Worm (Caenorhabditis elegans) whole organism, dauer: Measurements from ENCODE around the gene F32D8.1.

Source experiments
- unc-62 ChIP-seq: sonication (generic microtip); optimal IDR thresholded peaks from 2 replicates; lab custom pipeline; 2017; ENCODE audit warnings: missing biosample characterization, missing genetic modification reagents, missing genetic modification characterization

The F32D8.1 gene

DNA sequence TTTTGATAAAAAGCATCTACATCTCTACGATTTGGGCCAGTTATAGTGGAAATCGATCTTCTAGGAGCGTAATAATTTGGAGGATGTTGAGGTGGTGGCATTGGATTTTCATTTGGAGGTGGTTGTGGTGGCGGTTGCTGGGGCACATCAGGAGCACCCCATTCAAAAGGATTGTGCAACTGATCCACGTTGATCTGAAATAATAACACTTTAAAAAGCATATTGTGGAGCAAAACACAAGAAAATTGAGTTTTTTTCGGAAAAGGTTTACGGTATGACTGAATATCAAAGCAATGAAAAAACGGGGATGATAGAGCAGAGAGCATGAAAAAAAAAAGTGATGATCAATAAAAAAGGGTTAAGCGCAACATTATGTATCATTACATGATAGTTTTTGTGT is 15.0 kb upstream of the F32D8.1 start, which contains the start of gene saeg-1:
TSS of gene saeg-1 (minus strand) at position 101 of the 400 bp plus-strand sequence.
- TF ChIP-seq unc-62 (GFP tag; lab: Kevin White, UChicago), result no peak

DNA sequence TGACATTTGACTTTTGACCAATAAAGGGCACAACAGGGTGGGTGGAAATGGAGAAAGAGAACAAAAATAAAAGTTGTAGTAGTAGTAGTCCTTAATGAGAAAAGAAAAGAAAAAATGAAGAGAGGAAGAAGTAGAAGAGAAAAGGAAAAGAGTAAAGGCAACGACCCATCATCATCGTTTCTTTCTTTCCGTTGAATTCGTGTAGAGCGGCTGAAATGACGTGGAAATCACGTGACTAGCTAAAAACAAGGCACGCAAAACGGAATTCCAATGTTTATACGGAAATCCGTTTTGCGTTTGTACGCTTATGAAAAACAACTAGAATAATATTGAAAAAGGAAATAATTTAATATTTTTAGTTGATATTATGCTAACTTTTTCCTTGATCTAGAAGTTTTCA is 13.0 kb upstream of the F32D8.1 start:
- no peak for TF ChIP-seq unc-62 (GFP tag; lab: Kevin White, UChicago)

DNA sequence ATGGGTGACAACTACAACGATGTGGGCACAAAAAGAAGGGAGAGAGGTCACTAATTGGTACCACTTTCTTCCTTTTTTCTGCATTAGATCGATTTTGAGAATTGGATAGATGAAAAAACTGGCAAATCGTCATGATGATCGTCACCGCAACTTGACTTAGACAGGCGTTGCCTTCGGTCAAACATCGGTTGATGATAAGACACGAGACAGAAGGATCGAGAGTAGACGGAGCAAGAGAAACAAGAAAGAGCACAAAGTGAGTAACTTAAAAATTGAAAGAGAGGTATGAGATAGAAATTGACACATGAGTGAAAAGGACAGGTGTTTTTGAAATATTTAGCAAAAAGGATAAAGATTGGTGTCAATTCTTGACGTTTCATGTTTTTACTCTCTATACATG is 10.6 kb upstream of the F32D8.1 start:
- no peak for TF ChIP-seq unc-62 (GFP tag; lab: Kevin White, UChicago)

DNA sequence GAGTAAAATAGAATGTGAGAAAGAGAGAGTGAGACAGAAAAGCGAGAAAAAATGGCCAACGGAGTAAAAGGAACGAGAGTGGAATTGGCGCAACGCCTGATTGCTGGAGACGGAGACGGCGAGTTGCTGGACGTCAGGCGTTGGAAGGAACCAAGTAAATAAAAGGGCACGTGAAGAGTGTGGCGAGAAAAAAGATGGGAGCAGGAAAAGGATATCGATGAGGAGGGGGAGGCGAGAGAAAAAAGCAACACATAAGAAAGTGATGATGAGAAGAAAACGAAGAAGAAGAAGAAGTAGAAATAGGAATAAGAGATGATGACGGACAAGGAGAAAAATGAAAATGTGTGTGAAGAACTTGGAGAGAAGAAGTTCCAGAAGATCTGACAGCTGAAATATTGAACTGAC is 9.2 kb upstream of the F32D8.1 start:
- TF ChIP-seq unc-62 (GFP tag; lab: Kevin White, UChicago), result no peak

DNA sequence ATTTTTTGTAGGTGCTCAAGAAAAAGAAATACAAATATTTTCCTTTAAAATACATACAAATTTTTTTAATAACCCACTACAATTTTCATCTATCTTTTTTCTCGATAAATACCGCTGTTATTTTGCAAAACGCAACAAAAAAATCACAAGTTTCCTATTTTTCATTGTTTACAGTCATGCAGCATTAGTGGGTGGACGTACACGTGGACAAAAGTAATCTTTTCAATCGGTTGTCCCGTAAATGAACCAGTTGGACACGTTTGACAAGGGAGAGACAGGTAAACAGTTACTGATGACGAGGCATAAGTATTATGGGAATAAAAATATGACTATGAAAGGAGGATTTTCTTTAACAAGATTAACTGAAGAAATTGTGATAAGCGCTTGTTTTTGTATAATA is 7.4 kb upstream of the F32D8.1 start:
- no peak for TF ChIP-seq unc-62 (GFP tag; lab: Kevin White, UChicago)

DNA sequence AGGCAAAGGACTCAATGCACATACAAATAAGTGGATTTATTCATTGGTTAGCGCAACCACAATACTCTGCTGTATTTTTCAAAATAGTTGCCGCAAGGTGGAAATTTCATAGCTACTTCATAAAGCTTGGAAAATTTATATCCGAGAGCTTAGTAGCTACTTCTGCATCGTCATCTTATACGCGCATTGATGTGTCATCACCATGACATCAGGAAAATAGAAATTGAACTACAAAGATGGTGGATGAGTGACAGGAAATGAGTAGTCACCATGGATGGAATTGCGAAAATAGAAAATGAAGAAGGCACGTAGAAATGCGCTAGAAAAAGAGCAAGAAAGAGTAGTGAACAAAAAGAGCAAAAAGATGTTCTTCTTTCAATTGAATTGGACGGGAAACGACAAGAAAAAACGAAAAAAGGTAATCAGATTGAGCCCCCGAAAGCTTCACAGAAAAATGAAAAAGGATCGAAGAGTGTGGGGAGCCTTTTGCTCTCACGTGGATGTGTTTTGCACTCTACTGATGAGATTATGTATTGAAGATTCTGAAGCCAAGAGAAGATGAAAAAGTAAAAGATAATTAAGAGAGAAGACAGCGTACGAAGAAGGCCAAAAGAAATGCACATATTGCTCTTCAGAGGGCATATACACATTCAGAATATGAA is 5.6 kb upstream of the F32D8.1 start:
- TF ChIP-seq unc-62 (GFP tag; lab: Kevin White, UChicago), result no peak

DNA sequence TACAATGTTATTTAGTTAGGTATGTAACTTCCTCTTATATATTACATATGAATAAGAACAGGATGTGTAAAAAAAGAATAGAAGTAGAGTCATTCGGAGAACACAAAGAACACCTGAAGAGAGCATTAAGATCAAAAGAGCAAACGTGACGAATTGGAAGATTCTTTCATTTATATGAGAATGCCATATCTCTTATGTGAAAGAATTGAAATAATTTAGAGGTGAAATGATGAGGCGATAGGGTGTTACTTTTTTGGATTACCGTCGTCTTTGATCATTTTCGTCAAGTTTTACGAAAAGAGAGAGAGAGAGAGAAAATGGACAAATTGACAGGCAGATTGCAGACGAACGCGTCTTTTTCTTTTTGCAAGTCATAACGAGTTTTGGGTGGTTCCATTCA is 4.1 kb upstream of the F32D8.1 start:
- TF ChIP-seq unc-62 (GFP tag; lab: Kevin White, UChicago), result no peak

DNA sequence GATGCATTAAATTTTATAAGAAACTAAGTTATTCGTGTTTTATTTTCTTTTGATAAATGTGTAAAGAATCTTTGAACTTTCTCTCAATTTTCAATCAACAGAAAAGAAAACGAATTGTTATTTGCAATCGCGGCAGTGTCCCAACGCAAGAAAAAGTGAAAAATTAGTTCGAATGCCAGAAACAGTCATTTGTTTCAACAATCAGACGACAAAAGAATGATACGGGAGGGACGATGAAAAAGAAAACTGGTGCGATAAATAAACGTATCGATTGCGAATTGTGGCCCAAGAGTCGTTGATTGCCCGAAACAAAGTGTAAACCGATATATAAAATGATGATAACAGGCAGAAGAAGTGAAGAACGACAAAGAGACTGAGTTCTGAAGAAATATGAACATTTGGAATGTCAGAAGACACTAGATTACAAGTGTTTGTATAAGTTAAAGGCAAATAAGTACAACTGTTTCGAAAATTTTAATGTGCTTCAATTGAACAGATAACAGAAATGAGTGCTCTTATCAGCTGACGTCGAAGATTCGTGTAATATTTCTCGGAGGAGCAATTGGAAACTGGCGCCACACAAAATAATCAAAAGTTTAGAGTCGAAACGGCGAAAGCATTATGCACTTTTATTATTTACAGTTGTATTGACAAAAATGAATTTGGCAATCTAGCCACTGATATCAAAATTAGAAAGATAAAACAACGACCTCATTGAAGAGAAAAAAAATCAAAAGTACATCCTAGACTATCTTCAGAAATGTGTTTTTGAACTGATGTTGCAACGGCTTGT is 2.6 kb upstream of the F32D8.1 start:
- TF ChIP-seq unc-62 (GFP tag; lab: Kevin White, UChicago), result no peak

DNA sequence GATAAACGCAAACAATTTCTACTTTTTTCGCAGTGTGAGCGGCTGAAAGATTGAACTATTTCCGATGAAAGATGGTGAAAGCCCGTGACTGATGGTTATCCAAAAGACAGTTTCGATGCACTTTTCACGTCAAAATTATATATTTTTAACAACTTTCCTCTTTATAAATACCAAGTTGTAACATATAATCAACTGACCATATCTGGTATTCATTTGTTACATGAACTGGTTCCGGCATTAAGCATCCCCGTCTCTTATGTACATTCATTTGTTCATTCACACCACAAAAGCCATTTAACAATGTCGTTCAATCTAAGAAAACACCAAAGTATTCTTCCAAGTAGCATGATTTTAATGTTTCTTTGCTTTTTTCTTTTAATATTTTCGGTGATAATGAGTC is 2.8 kb downstream of the F32D8.1 start, which contains the start of gene F32D8.2:
TSS of gene F32D8.2 (plus strand) at position 301 of the 400 bp plus-strand sequence.
- TF ChIP-seq unc-62 (GFP tag; lab: Kevin White, UChicago), result no peak

DNA sequence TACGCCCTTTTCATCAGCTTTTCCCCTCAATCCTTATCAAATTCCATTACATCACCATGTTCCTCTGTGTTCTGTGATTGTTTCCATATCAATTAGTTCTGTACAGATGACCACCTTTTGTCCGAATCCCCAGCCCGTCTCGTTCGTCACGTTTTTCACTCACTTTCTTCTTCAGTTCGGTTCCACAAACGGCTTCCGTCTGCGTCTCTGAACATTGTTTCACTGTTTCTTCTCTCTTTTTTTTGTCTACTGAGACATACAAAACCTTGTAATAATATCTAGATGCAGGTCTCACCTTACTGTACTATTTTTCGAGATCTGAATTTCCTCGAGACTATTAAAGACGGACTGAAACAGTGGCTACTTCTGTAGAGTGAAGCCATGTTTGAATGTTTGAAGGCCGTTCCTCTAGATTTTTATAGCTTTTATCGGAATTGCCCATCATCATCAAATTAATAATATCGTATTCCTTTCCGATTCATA is 5.8 kb downstream of the F32D8.1 start, which contains the start of gene F32D8.3:
TSS of gene F32D8.3 (plus strand) at position 433 of the 483 bp plus-strand sequence.
- no peak for TF ChIP-seq unc-62 (GFP tag; lab: Kevin White, UChicago)

DNA sequence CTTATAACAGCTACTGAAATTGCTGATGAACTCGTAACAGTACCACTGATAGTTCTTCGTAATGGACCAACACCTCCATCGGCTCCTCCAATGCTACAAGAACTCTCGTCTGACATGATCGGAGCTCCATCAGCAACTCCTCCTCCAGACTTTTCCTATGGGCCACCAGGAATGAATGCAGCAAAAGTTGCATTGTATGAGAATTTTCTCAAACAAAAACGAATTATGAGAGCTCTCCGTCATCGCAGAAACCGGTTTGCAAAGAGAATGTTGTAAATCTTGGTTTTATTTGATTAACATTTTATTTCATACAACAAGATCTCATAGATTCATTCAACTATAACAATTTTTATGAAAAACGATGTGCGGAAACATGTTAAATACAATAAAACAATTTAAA is 6.9 kb downstream of the F32D8.1 start:
- TF ChIP-seq unc-62 (GFP tag; lab: Kevin White, UChicago), result no peak

DNA sequence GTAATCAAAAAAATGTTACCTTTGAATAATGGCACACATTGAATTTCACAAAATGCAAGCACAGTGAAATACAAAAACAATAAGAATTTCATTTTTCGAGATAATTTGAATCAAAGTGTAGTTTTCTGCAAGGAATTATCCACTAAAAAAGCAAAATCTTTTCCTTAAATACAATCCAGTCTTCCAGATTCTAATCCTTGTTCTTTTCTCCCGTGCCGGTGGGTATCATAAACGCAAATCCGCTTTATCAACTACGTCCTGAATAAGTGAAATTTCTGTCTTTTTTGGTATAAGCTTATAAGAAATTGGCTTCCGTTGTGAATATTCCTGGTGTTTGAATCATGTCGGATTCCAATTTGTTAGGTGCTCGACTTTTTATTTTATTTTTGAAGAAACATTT is 7.5 kb downstream of the F32D8.1 start:
- TF ChIP-seq unc-62 (GFP tag; lab: Kevin White, UChicago), result no peak

DNA sequence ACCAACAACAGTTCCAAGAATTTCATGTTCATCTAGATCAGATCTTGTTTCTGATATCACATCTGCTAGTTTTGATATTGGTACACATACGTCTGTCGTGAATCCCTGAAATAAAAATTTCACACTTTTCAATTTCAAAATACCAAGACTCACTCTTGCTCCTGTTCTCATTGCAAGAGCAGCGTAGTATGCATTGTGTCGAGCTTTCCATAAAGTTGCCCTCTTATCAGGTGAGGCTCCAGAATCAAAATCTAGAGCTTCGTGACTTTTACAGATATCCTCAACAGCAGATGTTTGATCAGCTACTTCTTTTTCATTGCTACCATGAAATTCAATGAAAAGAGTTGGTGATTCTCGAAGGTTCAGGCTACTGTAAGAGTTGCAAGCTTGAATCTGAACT is 8.4 kb downstream of the F32D8.1 start, which contains the start of gene F32D8.11:
TSS of gene F32D8.11 (minus strand) at position 101 of the 400 bp plus-strand sequence.
- TF ChIP-seq unc-62 (GFP tag; lab: Kevin White, UChicago), result no peak

DNA sequence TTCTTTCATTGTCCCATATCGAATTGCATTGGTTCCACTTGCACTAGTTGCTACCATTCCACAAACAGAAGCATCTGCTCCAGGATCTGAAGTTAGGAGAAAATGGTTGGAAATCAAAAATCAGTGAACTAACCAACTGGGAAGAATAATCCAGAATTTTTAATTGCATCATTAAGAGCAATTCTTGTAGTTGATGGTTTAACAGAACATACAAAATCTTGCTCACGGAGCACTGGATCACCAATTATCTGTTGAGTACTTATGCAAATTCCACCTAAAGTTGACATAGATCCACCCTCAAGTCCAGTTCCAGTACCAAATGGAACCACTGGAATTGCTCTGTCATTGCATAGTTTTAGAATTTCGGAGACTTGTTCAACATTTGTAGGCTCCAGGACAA is 9.1 kb downstream of the F32D8.1 start:
- no peak for TF ChIP-seq unc-62 (GFP tag; lab: Kevin White, UChicago)

DNA sequence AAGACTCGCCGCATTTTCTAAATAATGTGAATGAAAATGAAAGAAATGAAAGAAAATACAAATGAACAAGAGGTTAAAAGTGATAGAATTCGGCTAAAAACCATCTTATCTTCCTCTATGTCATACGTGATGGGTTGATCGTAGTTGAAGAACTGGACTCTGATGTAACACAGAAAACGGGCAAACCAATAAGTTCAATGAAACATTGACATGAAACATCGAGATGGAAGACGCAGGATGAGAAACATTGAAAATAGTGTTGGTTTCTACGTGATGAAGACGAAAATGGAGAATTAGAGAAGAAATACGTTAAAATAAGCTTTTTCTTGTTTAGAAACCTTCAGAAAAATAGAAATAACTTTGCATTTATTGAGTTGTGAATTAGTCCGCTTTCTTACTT is 10.3 kb downstream of the F32D8.1 start, which contains the start of gene F32D8.12:
TSS of gene F32D8.12 (minus strand) at position 48 of the 400 bp plus-strand sequence.
- no peak for TF ChIP-seq unc-62 (GFP tag; lab: Kevin White, UChicago)

DNA sequence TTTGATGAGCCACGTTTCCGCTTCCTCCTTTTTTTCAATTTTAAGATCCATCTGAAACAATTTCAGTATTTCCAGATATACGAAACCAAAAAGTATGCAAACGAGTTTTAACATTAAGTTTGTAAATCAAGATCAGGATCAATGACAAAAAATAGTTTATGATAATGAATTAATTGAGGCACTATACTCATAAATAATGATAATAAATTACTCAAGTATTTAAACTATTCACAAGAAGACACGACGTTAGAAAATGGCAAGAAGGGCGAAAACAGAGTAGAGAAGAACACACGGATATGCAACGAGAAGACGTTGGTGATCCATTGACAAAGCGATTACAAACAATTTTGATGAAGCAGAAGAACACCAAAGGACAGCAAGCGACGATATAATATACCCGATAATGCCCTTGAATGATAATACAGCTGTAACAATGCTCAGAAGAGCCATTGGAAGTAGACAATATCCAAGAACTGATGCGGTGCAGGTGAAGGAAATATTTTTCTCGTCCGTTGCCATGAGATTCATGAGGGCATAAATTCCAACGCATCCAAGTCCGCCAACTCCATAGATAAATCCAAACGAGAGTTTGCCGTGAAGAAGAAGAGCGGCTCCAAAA is 13.0 kb downstream of the F32D8.1 start, which contains the start of gene F32D8.4:
TSS of gene F32D8.4 (minus strand) at position 51 of the 619 bp plus-strand sequence.
- TF ChIP-seq unc-62 (GFP tag; lab: Kevin White, UChicago), result no peak
